Worm (Caenorhabditis elegans) whole organism, mixed stage, embryonic: Measurements from ENCODE around the gene fbxb-35.

Experiments used
- nhr-28 ChIP-seq: fragments of 150-350 bp; optimal IDR thresholded peaks from 2 replicates; lab custom pipeline; 2014; ENCODE audit warnings: missing biosample characterization, missing genetic modification characterization
- unc-120 ChIP-seq: sonication (generic microtip); optimal IDR thresholded peaks from 2 replicates; lab custom pipeline; 2017; ENCODE audit warnings: missing genetic modification characterization, missing compliant biosample characterization; ENCODE audit not compliant: poor library complexity, severe bottlenecking

ce11 chrII:2030367-2030766 is 21.1 kb upstream of the fbxb-35 start, which contains the start of gene bath-3:
- TF ChIP-seq nhr-28 (tag; lab: Kevin White, UChicago), result no peak
- no peak for TF ChIP-seq unc-120 (tag; lab: Kevin White, UChicago)
